Worm (Caenorhabditis elegans): ENCODE results near the gene clec-230.

DNA sequence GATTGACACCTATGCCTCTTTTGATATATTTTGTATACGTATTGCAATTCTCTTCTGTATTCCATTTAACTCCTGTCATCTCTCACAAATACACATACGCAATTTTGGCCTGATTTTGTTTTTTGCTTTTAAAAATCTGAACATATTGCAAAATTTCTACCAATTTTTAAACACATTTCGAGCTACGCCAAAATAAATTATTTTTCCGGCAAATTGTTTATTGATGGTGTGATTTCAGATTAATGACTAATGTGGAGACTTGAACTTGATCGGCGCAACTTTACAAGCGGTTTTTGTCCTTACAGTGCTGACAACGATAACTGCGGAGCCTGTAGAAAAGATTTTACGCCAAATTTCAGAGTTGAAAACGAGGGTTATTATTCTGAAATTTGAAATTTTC is 48.2 kb upstream of the clec-230 start:
- TF ChIP-seq unc-62 (GFP tag; optimal IDR thresholded peaks at IDR 0.05), result no peak
- no peak for TF ChIP-seq ceh-91 (GFP tag; IDR thresholded peaks at IDR 0.05)

Measured in whole organism, young adult.